Worm (Caenorhabditis elegans): ENCODE measurements around the gene rer-1.

DNA sequence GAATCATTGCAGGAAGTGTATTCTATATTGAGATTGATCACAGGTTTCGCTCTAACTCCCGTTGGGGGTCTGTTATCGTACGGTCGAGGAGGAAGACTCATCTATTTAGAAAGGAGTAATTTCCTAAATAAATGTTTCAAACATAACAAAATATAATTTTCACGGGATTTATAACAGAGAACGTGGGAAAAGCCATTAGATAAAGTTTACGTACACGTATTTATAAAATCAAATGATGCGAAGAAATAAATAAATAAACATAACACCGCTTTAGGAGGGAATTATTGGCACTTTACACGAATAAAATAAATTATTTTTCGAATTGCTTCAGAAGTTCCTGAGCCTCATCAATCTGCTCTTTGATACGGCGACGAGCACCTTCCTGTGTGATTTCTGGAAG lies 2.7 kb upstream of the rer-1 start, which contains the start of gene F07H5.10:
- no peak for TF ChIP-seq Y95B8A.8 (GFP tag; IDR thresholded peaks at IDR 0.05)
- no peak for TF ChIP-seq F55B11.4 (tag; optimal IDR thresholded peaks at IDR 0.05; ENCODE audit: borderline replicate concordance, insufficient read depth)
- TF ChIP-seq lsl-1 (GFP tag; optimal IDR thresholded peaks at IDR 0.05), result no peak
- no peak for TF ChIP-seq F49E8.2 (tag; optimal IDR thresholded peaks at IDR 0.05; ENCODE audit: insufficient read depth)
- TF ChIP-seq unc-62 (GFP tag; optimal IDR thresholded peaks at IDR 0.05), result no peak
